Fruit fly (Drosophila melanogaster) whole organism, adult: Measurements from ENCODE around the gene CG13658.
A peak's percentile ranks its signal among the peaks of the same experiment; 100 is the strongest.

Source experiments
- CG11617 ChIP-seq: fragments of 200-800 bp; sonication (Bioruptor generic); optimal IDR thresholded peaks from 2 replicates; lab custom pipeline; 2017; ENCODE audit warnings: mild to moderate bottlenecking, missing biosample characterization, missing genetic modification reagents, missing genetic modification characterization
- CG12768 ChIP-seq: fragments of 200-800 bp; sonication (Bioruptor generic); optimal IDR thresholded peaks from 2 replicates; lab custom pipeline; 2017; ENCODE audit warnings: missing biosample characterization, missing genetic modification characterization, mild to moderate bottlenecking, moderate library complexity, missing genetic modification reagents
- CG7101 ChIP-seq: fragments of 200-800 bp; sonication (Bioruptor generic); optimal IDR thresholded peaks from 2 replicates; lab custom pipeline; 2018; ENCODE audit warnings: missing biosample characterization, mild to moderate bottlenecking, missing genetic modification characterization, moderate library complexity
- Clk ChIP-seq: fragments of 200-800 bp; sonication (Bioruptor generic); optimal IDR thresholded peaks from 2 replicates; lab custom pipeline; 2017; ENCODE audit warnings: missing biosample characterization, missing genetic modification characterization
- Crg-1 ChIP-seq: fragments of 200-800 bp; sonication (Bioruptor generic); optimal IDR thresholded peaks from 2 replicates; lab custom pipeline; 2016; ENCODE audit warnings: missing biosample characterization, missing genetic modification characterization
- Hr96 ChIP-seq: fragments of 200-800 bp; sonication (Bioruptor generic); optimal IDR thresholded peaks from 2 replicates; lab custom pipeline; 2016; ENCODE audit warnings: missing biosample characterization, missing genetic modification characterization
- Mnt ChIP-seq: fragments of 200-800 bp; sonication (Bioruptor generic); optimal IDR thresholded peaks from 2 replicates; lab custom pipeline; 2016; ENCODE audit warnings: missing biosample characterization, mild to moderate bottlenecking, missing genetic modification characterization
- bab1 ChIP-seq: fragments of 200-800 bp; sonication (Bioruptor generic); optimal IDR thresholded peaks from 3 replicates; lab custom pipeline; 2019; ENCODE audit warnings: missing biosample characterization, mild to moderate bottlenecking, missing genetic modification characterization, moderate library complexity
- kay ChIP-seq: fragments of 200-800 bp; sonication (Bioruptor generic); peaks from one replicate; lab custom pipeline; 2016; ENCODE audit warnings: missing biosample characterization, missing genetic modification characterization, borderline replicate concordance
- pad ChIP-seq: fragments of 200-800 bp; sonication (Bioruptor generic); optimal IDR thresholded peaks from 3 replicates; lab custom pipeline; 2017; ENCODE audit warnings: missing biosample characterization, missing genetic modification characterization, mild to moderate bottlenecking, moderate library complexity, missing genetic modification reagents
- toe ChIP-seq: fragments of 200-800 bp; sonication (Bioruptor generic); optimal IDR thresholded peaks from 2 replicates; lab custom pipeline; 2016; ENCODE audit warnings: missing biosample characterization, missing genetic modification characterization

DNA sequence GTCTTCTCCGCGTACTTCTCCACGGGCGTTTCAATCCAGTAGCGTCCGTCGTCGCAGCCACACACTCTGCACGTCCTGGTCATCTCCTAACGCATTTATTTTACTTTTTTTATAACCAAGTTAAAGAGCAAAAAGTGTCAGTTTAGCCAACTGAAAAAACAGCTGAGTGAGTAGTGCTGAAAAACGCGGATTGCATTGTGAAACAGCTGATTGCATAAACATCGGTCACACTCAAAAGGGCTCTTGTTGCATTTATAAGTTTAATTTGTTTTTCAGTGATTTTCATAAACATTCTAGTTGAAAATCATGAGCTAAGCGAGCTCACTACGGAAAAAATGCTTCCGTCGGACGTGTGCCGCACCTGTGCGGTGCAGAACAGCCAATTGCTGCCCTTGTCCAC is 47.8 kb downstream of the CG13658 start, which contains the start of the genes CG10669 and CG11902:
- TF ChIP-seq Mnt (GFP tag; lab: Kevin White, UChicago) (peak; percentile 12), kay (no peak), Crg-1 (GFP tag; lab: Kevin White, UChicago) (no peak), Clk (no peak), CG12768 (GFP tag; lab: Kevin White, UChicago) (no peak), CG11617 (GFP tag; lab: Kevin White, UChicago) (no peak), toe (GFP tag; lab: Kevin White, UChicago) (no peak), pad (GFP tag; lab: Kevin White, UChicago) (no peak), bab1 (GFP tag; lab: Kevin White, UChicago) (peak; percentile 67), Hr96 (GFP tag; lab: Kevin White, UChicago) (no peak), CG7101 (tag; lab: Kevin White, UChicago) (no peak)
